Fruit fly (Drosophila melanogaster) whole organism: Measurements from ENCODE around the gene sbr.
A peak's percentile ranks its signal among the peaks of the same experiment; 100 is the strongest.

Experiments used
- CG8478 ChIP-seq: fragments of >200 bp; optimal IDR thresholded peaks from 2 replicates; lab custom pipeline; 2018; ENCODE audit warnings: inconsistent platforms
- Dll ChIP-seq: fragments of >200 bp; optimal IDR thresholded peaks from 2 replicates; lab custom pipeline; 2017
- EcR ChIP-seq, 2 experiments: fragments of >200 bp; optimal IDR thresholded peaks; 2 replicates each; lab custom pipeline; 2017; ENCODE audit warnings: missing biosample characterization in 2 of 2, missing genetic modification characterization in 2 of 2, missing genetic modification reagents in 2 of 2
- pan ChIP-seq: fragments of >200 bp; optimal IDR thresholded peaks from 2 replicates; lab custom pipeline; 2017
- psq ChIP-seq: fragments of >200 bp; optimal IDR thresholded peaks from 2 replicates; lab custom pipeline; 2017
- usp ChIP-seq: fragments of >200 bp; optimal IDR thresholded peaks from 2 replicates; lab custom pipeline; 2017; ENCODE audit warnings: missing biosample characterization, missing genetic modification characterization, mixed read lengths

The sbr gene

dm6 chrX:10815511-10816080, 31.3 kb downstream of the sbr start:
- TF ChIP-seq usp (no peak), CG8478 (lab: Kevin White, UChicago) (peak; percentile 14), Dll (lab: Kevin White, UChicago) (peak; percentile 36)

- no peak for TF ChIP-seq Dll (lab: Kevin White, UChicago)
- TF ChIP-seq pan (lab: Kevin White, UChicago): no peak
- no peak for TF ChIP-seq EcR (GFP tag; optimal IDR thresholded peaks at IDR 0.05; lab: Kevin White, UChicago)
- TF ChIP-seq psq (lab: Kevin White, UChicago): no peak
- TF ChIP-seq CG8478 (lab: Kevin White, UChicago): no peak
- no peak for TF ChIP-seq usp
Measured at dm6 chrX:10814832-10815372, 32.0 kb downstream of the sbr start.

- TF ChIP-seq Dll (lab: Kevin White, UChicago) (peak; percentile 27), CG8478 (lab: Kevin White, UChicago) (no peak)
Measured at dm6 chrX:10814113-10814512, 32.8 kb downstream of the sbr start.

dm6 chrX:10808684-10809083, 38.2 kb downstream of the sbr start:
- TF ChIP-seq Dll (lab: Kevin White, UChicago) (no peak), EcR (GFP tag; optimal IDR thresholded peaks at IDR 0.05; lab: Kevin White, UChicago) (no peak), usp (no peak), CG8478 (lab: Kevin White, UChicago) (no peak), pan (lab: Kevin White, UChicago) (no peak), psq (lab: Kevin White, UChicago) (no peak)

- TF ChIP-seq Dll (lab: Kevin White, UChicago) (peak; percentile 47), EcR (GFP tag; optimal IDR thresholded peaks at IDR 0.05; lab: Kevin White, UChicago) (no peak)
Measured at dm6 chrX:10806718-10807412, 40.0 kb downstream of the sbr start.

- peak; percentile 71 for TF ChIP-seq Dll (lab: Kevin White, UChicago)
- no peak for TF ChIP-seq EcR (GFP tag; optimal IDR thresholded peaks at IDR 0.05; lab: Kevin White, UChicago)
- no peak for TF ChIP-seq psq (lab: Kevin White, UChicago)
- no peak for TF ChIP-seq pan (lab: Kevin White, UChicago)
Measured at dm6 chrX:10805651-10806191, 41.2 kb downstream of the sbr start.

dm6 chrX:10804042-10804441, 42.9 kb downstream of the sbr start:
- no peak for TF ChIP-seq Dll (lab: Kevin White, UChicago)
- TF ChIP-seq CG8478 (lab: Kevin White, UChicago): no peak
- TF ChIP-seq EcR (GFP tag; optimal IDR thresholded peaks at IDR 0.05; lab: Kevin White, UChicago): no peak
- no peak for TF ChIP-seq psq (lab: Kevin White, UChicago)
- no peak for TF ChIP-seq pan (lab: Kevin White, UChicago)
- TF ChIP-seq usp: no peak

- no peak for TF ChIP-seq psq (lab: Kevin White, UChicago)
- TF ChIP-seq Dll (lab: Kevin White, UChicago): no peak
- no peak for TF ChIP-seq CG8478 (lab: Kevin White, UChicago)
- no peak for TF ChIP-seq usp
- no peak for TF ChIP-seq EcR (GFP tag; optimal IDR thresholded peaks at IDR 0.05; lab: Kevin White, UChicago)
- TF ChIP-seq pan (lab: Kevin White, UChicago): no peak
Measured at dm6 chrX:10802457-10803378, 44.2 kb downstream of the sbr start.

- no peak for TF ChIP-seq pan (lab: Kevin White, UChicago)
- TF ChIP-seq EcR (GFP tag; optimal IDR thresholded peaks at IDR 0.05; lab: Kevin White, UChicago): peak in 1 of 2 experiments; percentile 93
Measured at dm6 chrX:10801827-10802456, 45.0 kb downstream of the sbr start.

- TF ChIP-seq CG8478 (lab: Kevin White, UChicago): no peak
- no peak for TF ChIP-seq usp
- no peak for TF ChIP-seq Dll (lab: Kevin White, UChicago)
- TF ChIP-seq pan (lab: Kevin White, UChicago): no peak
- no peak for TF ChIP-seq psq (lab: Kevin White, UChicago)
- TF ChIP-seq EcR (GFP tag; optimal IDR thresholded peaks at IDR 0.05; lab: Kevin White, UChicago): no peak
Measured at dm6 chrX:10801033-10801432, 45.9 kb downstream of the sbr start.

- TF ChIP-seq EcR (GFP tag; optimal IDR thresholded peaks at IDR 0.05; lab: Kevin White, UChicago): no peak
- no peak for TF ChIP-seq CG8478 (lab: Kevin White, UChicago)
- TF ChIP-seq psq (lab: Kevin White, UChicago): no peak
- TF ChIP-seq Dll (lab: Kevin White, UChicago): no peak
Measured at dm6 chrX:10789279-10789678, 57.6 kb downstream of the sbr start.
